Worm (Caenorhabditis elegans): ENCODE results near the gene F10E7.5.

The F10E7.5 gene

DNA sequence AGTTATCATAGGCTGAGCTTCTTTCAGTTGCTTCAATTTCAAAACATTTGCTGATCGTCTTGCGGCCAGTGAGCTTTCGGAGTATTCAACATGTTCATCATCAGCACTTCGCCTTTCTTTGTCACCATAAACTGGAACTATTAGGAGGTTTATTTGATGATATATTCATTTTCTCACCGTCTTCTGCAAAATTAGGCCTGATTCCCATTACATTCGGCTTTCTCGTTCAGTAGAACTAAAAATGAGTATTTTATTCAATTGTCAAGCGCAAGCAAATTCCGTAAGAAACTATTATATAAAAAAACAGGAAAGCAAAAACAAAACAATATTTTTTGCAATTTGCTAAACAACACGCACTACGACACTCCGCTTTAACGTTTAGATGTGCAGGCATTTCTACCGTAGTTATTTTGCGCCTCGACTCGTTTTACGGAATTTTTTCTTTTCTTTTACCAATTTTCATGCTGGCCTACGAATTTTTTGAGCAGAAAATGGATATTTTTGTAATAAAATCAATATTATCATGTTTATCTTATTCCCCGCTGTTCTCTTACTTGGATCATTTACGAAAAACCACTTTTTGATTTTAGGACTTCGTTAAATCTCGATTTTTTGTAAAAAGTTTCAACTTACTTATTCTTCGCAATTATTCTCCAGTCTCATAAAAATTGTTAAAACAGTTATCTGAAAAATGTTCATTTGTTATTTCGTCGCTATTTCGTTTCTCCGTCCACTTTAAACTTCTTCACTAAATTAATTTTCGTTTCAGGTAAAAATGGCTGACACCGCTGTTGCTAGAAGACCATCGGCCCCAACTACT is 6.8 kb upstream of the F10E7.5 start, which contains the start of the genes farl-11 and rpl-33 (continued):
- TF ChIP-seq mxl-3 (GFP tag; optimal IDR thresholded peaks at IDR 0.05) (no peak), Y48G9A.11 (GFP tag; IDR thresholded peaks at IDR 0.05) (peak; percentile 99), dpl-1 (GFP tag; optimal IDR thresholded peaks at IDR 0.05) (peak; percentile 72), lin-1 (GFP tag; IDR thresholded peaks at IDR 0.05) (no peak), fos-1 (tag; optimal IDR thresholded peaks at IDR 0.05) (no peak), saeg-2 (GFP tag; IDR thresholded peaks at IDR 0.05) (no peak), nhr-76 (tag; optimal IDR thresholded peaks at IDR 0.05) (no peak), ceh-62 (tag; optimal IDR thresholded peaks at IDR 0.05) (no peak), ceh-20 (GFP tag; IDR thresholded peaks at IDR 0.05) (0 out of 2 replicates have a peak, but pooled peaks have one; percentile 41), arid-1 (GFP tag; conservative IDR thresholded peaks at IDR 0.05) (peak; percentile 38; the same call in 1 of the 2 replicates), spr-1 (tag; optimal IDR thresholded peaks at IDR 0.05) (peak; percentile 16), nhr-10 (tag; optimal IDR thresholded peaks at IDR 0.05) (no peak), hlh-30 (tag; optimal IDR thresholded peaks at IDR 0.05; ENCODE audit: insufficient read depth) (peak; percentile 75), ces-1 (GFP tag; optimal IDR thresholded peaks at IDR 0.05) (peak; percentile 29), egl-27 (tag; optimal IDR thresholded peaks at IDR 0.05) (no peak), zag-1 (tag; optimal IDR thresholded peaks at IDR 0.05) (no peak), unc-39 (tag; optimal IDR thresholded peaks at IDR 0.05) (no peak), T20F7.1 (GFP tag; optimal IDR thresholded peaks at IDR 0.05) (peak; percentile 99), nhr-28 (tag; optimal IDR thresholded peaks at IDR 0.05) (peak; percentile 70), egl-43 (GFP tag; IDR thresholded peaks at IDR 0.05) (no peak), dmd-6 (GFP tag; IDR thresholded peaks at IDR 0.05) (peak; percentile 29; the same call in 1 of the 2 replicates), aha-1 (tag) (peak; percentile 97), lin-15B (tag; optimal IDR thresholded peaks at IDR 0.05) (peak; percentile 80), lsy-2 (tag; optimal IDR thresholded peaks at IDR 0.05) (peak; percentile 95 to 99), hlh-11 (tag; optimal IDR thresholded peaks at IDR 0.05) (peak; percentile 54), attf-4 (tag; optimal IDR thresholded peaks at IDR 0.05) (no peak), mdl-1 (tag; optimal IDR thresholded peaks at IDR 0.05) (peak in 1 of 2 experiments; percentile 49), F37D6.2 (tag; optimal IDR thresholded peaks at IDR 0.05) (peak; percentile 40), zfp-2 (tag; optimal IDR thresholded peaks at IDR 0.05) (peak; percentile 70), nhr-11 (tag; optimal IDR thresholded peaks at IDR 0.05) (peak; percentile 91), mep-1 (tag; optimal IDR thresholded peaks at IDR 0.05) (peak; percentile 82), ZK546.5 (tag; optimal IDR thresholded peaks at IDR 0.05) (peak; percentile 64 to 91), ctbp-1 (GFP tag; IDR thresholded peaks at IDR 0.05) (no peak), gei-8 (GFP tag; optimal IDR thresholded peaks at IDR 0.05) (no peak), nhr-6 (tag; optimal IDR thresholded peaks at IDR 0.05) (peak; percentile 87), nhr-77 (tag; optimal IDR thresholded peaks at IDR 0.05) (peak; percentile 92), pha-4 (GFP tag; IDR thresholded peaks at IDR 0.05) (no peak), pha-4 (tag; optimal IDR thresholded peaks at IDR 0.05) (peak; percentile 90)

DNA sequence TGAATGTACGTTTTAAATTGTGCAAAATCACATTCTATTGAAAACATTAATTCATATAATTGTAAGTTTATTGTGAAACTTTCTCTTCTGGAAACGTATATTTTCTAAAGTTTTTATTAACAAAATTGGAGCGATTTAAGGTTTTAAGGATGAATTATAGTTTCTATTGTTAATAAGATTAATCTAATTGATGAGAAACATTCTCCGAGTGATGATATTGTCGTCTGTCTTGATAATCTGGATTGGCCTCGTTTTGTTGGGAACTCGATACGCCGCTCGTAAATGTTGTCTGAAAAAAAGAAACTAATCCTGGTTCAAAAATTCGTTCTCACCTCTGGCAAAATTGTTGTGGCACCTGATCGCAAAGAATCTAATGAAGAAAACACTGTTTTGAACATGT is 5.5 kb upstream of the F10E7.5 start:
- TF ChIP-seq F26F4.8 (GFP tag; conservative IDR thresholded peaks at IDR 0.05) (no peak), hlh-11 (tag; optimal IDR thresholded peaks at IDR 0.05) (no peak), tag-97 (GFP tag; IDR thresholded peaks at IDR 0.05) (no peak), zag-1 (tag; optimal IDR thresholded peaks at IDR 0.05) (no peak), Y48G9A.11 (GFP tag; IDR thresholded peaks at IDR 0.05) (peak; percentile 59), Y105C5A.15 (GFP tag; IDR thresholded peaks at IDR 0.05) (no peak), lin-38 (GFP tag; IDR thresholded peaks at IDR 0.05) (peak; percentile 37; the same call in 1 of the 2 replicates), R02D3.7 (tag; optimal IDR thresholded peaks at IDR 0.05) (no peak), fos-1 (tag; optimal IDR thresholded peaks at IDR 0.05) (no peak), ZK546.5 (tag; optimal IDR thresholded peaks at IDR 0.05) (no peak)

Data from whole organism, L4 larva.